Fruit fly (Drosophila melanogaster) whole organism, adult: ENCODE measurements around the gene wdb.
A peak's percentile ranks its signal among the peaks of the same experiment; 100 is the strongest.

ENCODE experiments used
- CG11617 ChIP-seq: fragments of 200-800 bp; sonication (Bioruptor generic); optimal IDR thresholded peaks from 2 replicates; lab custom pipeline; 2017; ENCODE audit warnings: mild to moderate bottlenecking, missing biosample characterization, missing genetic modification reagents, missing genetic modification characterization
- Hr96 ChIP-seq: fragments of 200-800 bp; sonication (Bioruptor generic); optimal IDR thresholded peaks from 2 replicates; lab custom pipeline; 2016; ENCODE audit warnings: missing biosample characterization, missing genetic modification characterization
- Mnt ChIP-seq: fragments of 200-800 bp; sonication (Bioruptor generic); optimal IDR thresholded peaks from 2 replicates; lab custom pipeline; 2016; ENCODE audit warnings: missing biosample characterization, mild to moderate bottlenecking, missing genetic modification characterization
- cnc ChIP-seq, 2 experiments: fragments of >200 bp; optimal IDR thresholded peaks; 2 replicates each; lab custom pipeline; 2017
- kay ChIP-seq: fragments of 200-800 bp; sonication (Bioruptor generic); peaks from one replicate; lab custom pipeline; 2016; ENCODE audit warnings: missing biosample characterization, missing genetic modification characterization, borderline replicate concordance
- pad ChIP-seq: fragments of 200-800 bp; sonication (Bioruptor generic); optimal IDR thresholded peaks from 3 replicates; lab custom pipeline; 2017; ENCODE audit warnings: missing biosample characterization, missing genetic modification characterization, mild to moderate bottlenecking, moderate library complexity, missing genetic modification reagents

- TF ChIP-seq pad (no peak), cnc (optimal IDR thresholded peaks at IDR 0.05; lab: Kevin White, UChicago) (no peak), Hr96 (GFP tag; lab: Kevin White, UChicago) (no peak), kay (GFP tag; lab: Kevin White, UChicago) (peak; percentile 80), CG11617 (GFP tag; lab: Kevin White, UChicago) (no peak), Mnt (GFP tag; lab: Kevin White, UChicago) (no peak)
Measured at dm6 chr3R:27553379-27553778, 28.7 kb downstream of the wdb start.
